Fruit fly (Drosophila melanogaster): ENCODE results near the gene nSMase.

dm6 chr3L:3187263-3187662 lies 31.7 kb upstream of the nSMase start, which contains the start of gene CG14957:
- TF ChIP-seq CG8319 (GFP tag; optimal IDR thresholded peaks at IDR 0.05) (no peak), CG3919 (GFP tag; optimal IDR thresholded peaks at IDR 0.05) (no peak), Eip75B (GFP tag; optimal IDR thresholded peaks at IDR 0.05) (no peak), salr (GFP tag; optimal IDR thresholded peaks at IDR 0.05) (no peak), net (GFP tag; optimal IDR thresholded peaks at IDR 0.05) (no peak)

Data from whole organism, prepupa.